Fruit fly (Drosophila melanogaster) whole organism, wandering third instar larva: ENCODE results near the gene TTLL5.
A peak's percentile ranks its signal among the peaks of the same experiment; 100 is the strongest.

Experiments
- Rel ChIP-seq, 2 experiments: fragments of 200-800 bp; sonication (Bioruptor generic) in 1 of 2; optimal IDR thresholded peaks; 2 replicates in 1 of 2; 3 replicates in 1 of 2; lab custom pipeline; 2016 to 2019; ENCODE audit warnings: mild to moderate bottlenecking in 2 of 2, missing biosample characterization in 2 of 2, missing genetic modification characterization in 2 of 2, moderate library complexity in 1 of 2
- dl ChIP-seq, 2 experiments: fragments of 175-275, 200-275 bp in 1 of 2; fragments of 200-275 bp in 1 of 2; sonication (Bioruptor generic); optimal IDR thresholded peaks; lab custom pipeline; 2018; ENCODE audit warnings: mild to moderate bottlenecking in 2 of 2, missing biosample characterization in 2 of 2, missing genetic modification characterization in 2 of 2, moderate library complexity in 2 of 2; ENCODE audit not compliant: partially characterized antibody in 2 of 2, insufficient read depth in 1 of 2
- fru ChIP-seq: fragments of 200-800 bp; sonication (Bioruptor generic); optimal IDR thresholded peaks from 3 replicates; lab custom pipeline; 2016; ENCODE audit warnings: missing biosample characterization, mild to moderate bottlenecking, missing genetic modification characterization
- lola ChIP-seq: fragments of >200 bp; optimal IDR thresholded peaks from 2 replicates; lab custom pipeline; 2017; ENCODE audit warnings: missing biosample characterization, missing genetic modification characterization
- rgr ChIP-seq: fragments of 200-800 bp; sonication (Bioruptor generic); optimal IDR thresholded peaks from 3 replicates; lab custom pipeline; 2016; ENCODE audit warnings: missing biosample characterization, mild to moderate bottlenecking, missing genetic modification characterization
- tai ChIP-seq: sonication (Bioruptor generic); optimal IDR thresholded peaks from 2 replicates; lab custom pipeline; 2016; ENCODE audit warnings: missing biosample characterization, missing genetic modification characterization
- usp ChIP-seq: fragments of >200 bp; optimal IDR thresholded peaks from 2 replicates; lab custom pipeline; 2017; ENCODE audit warnings: missing biosample characterization, missing genetic modification characterization

DNA sequence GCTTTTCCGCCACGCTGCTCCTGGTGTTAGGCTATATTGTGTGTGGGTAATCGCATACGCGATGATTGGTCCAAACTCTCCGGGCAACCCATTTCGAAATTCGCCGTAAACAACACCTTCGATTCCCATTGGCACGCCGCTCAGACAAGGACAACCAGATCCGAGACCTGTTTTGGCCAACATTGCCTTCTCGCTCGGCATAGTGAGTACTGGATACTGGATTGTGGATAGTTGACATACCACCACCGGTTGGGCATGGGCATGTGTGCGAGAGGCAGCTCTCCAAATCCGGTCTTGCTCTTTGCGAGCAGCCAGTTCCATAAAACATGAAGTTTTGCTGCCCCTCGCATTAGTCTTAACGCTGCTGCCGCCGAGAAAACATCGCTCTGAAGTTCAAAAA is 28.1 kb downstream of the TTLL5 start, which contains the start of gene fd96Cb:
- TF ChIP-seq lola (GFP tag; lab: Kevin White, UChicago) (no peak), fru (no peak), rgr (GFP tag; lab: Kevin White, UChicago) (no peak), tai (GFP tag; lab: Kevin White, UChicago) (no peak), usp (GFP tag; lab: Kevin White, UChicago) (no peak), Rel (GFP tag; optimal IDR thresholded peaks at IDR 0.05; lab: Kevin White, UChicago) (no peak), Rel (tag; optimal IDR thresholded peaks at IDR 0.05; lab: Kevin White, UChicago) (peak; percentile 16), dl (GFP tag; optimal IDR thresholded peaks at IDR 0.05; lab: Kevin White, UChicago; ENCODE audit: insufficient read depth in 1 of 2, partially characterized antibody in 2 of 2) (peak; percentile 30 to 74)
